Worm (Caenorhabditis elegans) whole organism, young adult: ENCODE results near the gene cdh-9.

Experiments
- B0261.1 ChIP-seq: sonication (generic microtip); optimal IDR thresholded peaks from 2 replicates; lab custom pipeline; 2016; ENCODE audit warnings: mild to moderate bottlenecking, missing genetic modification characterization, moderate library complexity, missing compliant biosample characterization
- C06A6.2 ChIP-seq: fragments of 200-800 bp; sonication (Bioruptor generic); conservative IDR thresholded peaks from 2 replicates; pipeline ENCODE4 v1.3.6; 2022; ENCODE audit warnings: missing genetic modification characterization, missing compliant biosample characterization
- D2030.7 ChIP-seq: fragments of 200-800 bp; sonication (Bioruptor generic); IDR thresholded peaks from 2 replicates; pipeline ENCODE4 v1.3.6; 2022; ENCODE audit warnings: missing genetic modification reagents, missing genetic modification characterization, missing compliant biosample characterization
- T26A5.8 ChIP-seq: sonication (generic microtip); optimal IDR thresholded peaks from 2 replicates; lab custom pipeline; 2016; ENCODE audit warnings: missing genetic modification characterization, missing compliant biosample characterization
- Y56A3A.18 ChIP-seq: fragments of 200-800 bp; sonication (Bioruptor generic); IDR thresholded peaks from 2 replicates; pipeline ENCODE4 v1.3.6; 2022; ENCODE audit warnings: missing genetic modification reagents, missing genetic modification characterization, missing compliant biosample characterization
- ZK185.1 ChIP-seq: sonication (generic microtip); optimal IDR thresholded peaks from 2 replicates; lab custom pipeline; 2016; ENCODE audit warnings: mild to moderate bottlenecking, missing genetic modification characterization, missing compliant biosample characterization; ENCODE audit not compliant: poor library complexity, severe bottlenecking
- ama-1 ChIP-seq, 3 experiments: fragments of 150-350 bp in 1 of 3; sonication (generic microtip) in 2 of 3; optimal IDR thresholded peaks; 2 replicates each; lab custom pipeline; 2014 to 2018; ENCODE audit warnings: missing biosample characterization in 2 of 3, missing genetic modification characterization in 2 of 3, missing genetic modification reagents in 2 of 3
- cebp-2 ChIP-seq: fragments of 200-800 bp; sonication (Bioruptor generic); IDR thresholded peaks from 2 replicates; pipeline ENCODE4 v1.3.6; 2022; ENCODE audit warnings: missing genetic modification characterization, missing compliant biosample characterization
- ceh-100 ChIP-seq: fragments of 200-800 bp; sonication (Bioruptor generic); IDR thresholded peaks from 2 replicates; pipeline ENCODE4 v1.3.6; 2022; ENCODE audit warnings: missing genetic modification reagents, missing genetic modification characterization, missing compliant biosample characterization
- ceh-27 ChIP-seq: fragments of 200-800 bp; sonication (Bioruptor generic); optimal IDR thresholded peaks from 2 replicates; lab custom pipeline; 2018; ENCODE audit warnings: mild to moderate bottlenecking, missing genetic modification characterization, moderate library complexity, missing compliant biosample characterization
- ceh-91 ChIP-seq: fragments of 200-800 bp; sonication (Bioruptor generic); IDR thresholded peaks from 2 replicates; pipeline ENCODE4 v1.3.6; 2022; ENCODE audit warnings: missing genetic modification reagents, missing genetic modification characterization, missing compliant biosample characterization
- chd-7 ChIP-seq: sonication (generic microtip); optimal IDR thresholded peaks from 2 replicates; lab custom pipeline; 2016; ENCODE audit warnings: mild to moderate bottlenecking, missing genetic modification characterization, moderate library complexity, missing compliant biosample characterization
- die-1 ChIP-seq: sonication (generic microtip); optimal IDR thresholded peaks from 2 replicates; lab custom pipeline; 2016; ENCODE audit warnings: missing genotype, mild to moderate bottlenecking, missing genetic modification characterization, missing compliant biosample characterization
- dox-1 ChIP-seq: fragments of 200-800 bp; sonication (Bioruptor generic); IDR thresholded peaks from 2 replicates; pipeline ENCODE4 v1.3.6; 2022; ENCODE audit warnings: missing genetic modification reagents, missing genetic modification characterization, missing compliant biosample characterization
- dpl-1 ChIP-seq: fragments of 150-350 bp; optimal IDR thresholded peaks from 2 replicates; lab custom pipeline; 2014; ENCODE audit warnings: missing biosample characterization, missing genetic modification reagents, missing genetic modification characterization
- ekl-4 ChIP-seq: fragments of 200-800 bp; sonication (Bioruptor generic); IDR thresholded peaks from 2 replicates; pipeline ENCODE4 v1.3.6; 2022; ENCODE audit warnings: missing genetic modification reagents, missing genetic modification characterization, missing compliant biosample characterization
- him-1 ChIP-seq: sonication (generic microtip); optimal IDR thresholded peaks from 2 replicates; lab custom pipeline; 2016; ENCODE audit warnings: missing genotype, missing genetic modification reagents, missing genetic modification characterization, missing compliant biosample characterization
- hmg-1.2 ChIP-seq: fragments of 200-800 bp; sonication (Bioruptor generic); IDR thresholded peaks from 2 replicates; pipeline ENCODE4 v1.3.6; 2022; ENCODE audit warnings: missing genetic modification reagents, missing genetic modification characterization, missing compliant biosample characterization
- hmg-20 ChIP-seq: fragments of 200-800 bp; sonication (Bioruptor generic); IDR thresholded peaks from 2 replicates; pipeline ENCODE4 v1.3.6; 2022; ENCODE audit warnings: missing genetic modification reagents, missing genetic modification characterization, missing compliant biosample characterization
- let-526 ChIP-seq: fragments of 200-800 bp; sonication (Bioruptor generic); IDR thresholded peaks from 2 replicates; pipeline ENCODE4 v1.3.6; 2022; ENCODE audit warnings: missing genetic modification reagents, missing genetic modification characterization, missing compliant biosample characterization
- lin-26 ChIP-seq: fragments of 200-800 bp; sonication (Bioruptor generic); IDR thresholded peaks from 2 replicates; pipeline ENCODE4 v1.3.6; 2022; ENCODE audit warnings: missing genetic modification reagents, missing genetic modification characterization, missing compliant biosample characterization
- lin-40 ChIP-seq: sonication (generic microtip); optimal IDR thresholded peaks from 2 replicates; lab custom pipeline; 2016; ENCODE audit warnings: missing genetic modification characterization, mild to moderate bottlenecking, missing compliant biosample characterization, missing genotype, missing genetic modification reagents
- lir-1 ChIP-seq: fragments of 200-800 bp; sonication (Bioruptor generic); conservative IDR thresholded peaks from 2 replicates; pipeline ENCODE4 v1.3.6; 2022; ENCODE audit warnings: missing genetic modification reagents, missing genetic modification characterization, missing compliant biosample characterization
- lsl-1 ChIP-seq: fragments of 200-800 bp; sonication (Bioruptor generic); optimal IDR thresholded peaks from 2 replicates; lab custom pipeline; 2018; ENCODE audit warnings: mild to moderate bottlenecking, missing genetic modification characterization, moderate library complexity, missing compliant biosample characterization
- lsy-27 ChIP-seq: sonication (generic microtip); optimal IDR thresholded peaks from 2 replicates; lab custom pipeline; 2017; ENCODE audit warnings: missing genetic modification characterization, mild to moderate bottlenecking, missing compliant biosample characterization, antibody characterized with exemption, missing genotype, borderline replicate concordance; ENCODE audit not compliant: insufficient read depth
- mcd-1 ChIP-seq: fragments of 200-800 bp; sonication (Bioruptor generic); IDR thresholded peaks from 2 replicates; pipeline ENCODE4 v1.3.6; 2022; ENCODE audit warnings: missing genetic modification reagents, missing genetic modification characterization, missing compliant biosample characterization
- mxl-1 ChIP-seq: sonication (generic microtip); optimal IDR thresholded peaks from 2 replicates; lab custom pipeline; 2016; ENCODE audit warnings: missing genetic modification characterization, missing compliant biosample characterization
- nhr-90 ChIP-seq: sonication (generic microtip); optimal IDR thresholded peaks from 2 replicates; lab custom pipeline; 2016; ENCODE audit warnings: missing genotype, mild to moderate bottlenecking, missing genetic modification characterization, missing compliant biosample characterization
- pbrm-1 ChIP-seq: fragments of 200-800 bp; sonication (Bioruptor generic); IDR thresholded peaks from 2 replicates; pipeline ENCODE4 v1.3.6; 2022; ENCODE audit warnings: missing genetic modification reagents, missing genetic modification characterization, missing compliant biosample characterization
- rpc-1 ChIP-seq, 2 experiments: fragments of 150-350 bp in 1 of 2; sonication (generic microtip) in 1 of 2; optimal IDR thresholded peaks; 2 replicates each; lab custom pipeline; 2014 to 2018; ENCODE audit warnings: missing biosample characterization in 1 of 2, missing genetic modification characterization in 1 of 2, missing genetic modification reagents in 1 of 2, missing genotype in 1 of 2
- snpc-1.1 ChIP-seq: sonication (generic microtip); optimal IDR thresholded peaks from 2 replicates; lab custom pipeline; 2017; ENCODE audit warnings: missing genetic modification characterization, mild to moderate bottlenecking, missing compliant biosample characterization, antibody characterized with exemption, moderate library complexity, missing genotype, missing genetic modification reagents; ENCODE audit not compliant: insufficient read depth
- snpc-1.3 ChIP-seq: sonication (generic microtip); optimal IDR thresholded peaks from 2 replicates; lab custom pipeline; 2017; ENCODE audit warnings: missing genetic modification characterization, mild to moderate bottlenecking, missing compliant biosample characterization, antibody characterized with exemption, moderate library complexity, missing genotype, missing genetic modification reagents; ENCODE audit not compliant: insufficient read depth
- snpc-3.4 ChIP-seq: sonication (generic microtip); optimal IDR thresholded peaks from 2 replicates; lab custom pipeline; 2017; ENCODE audit warnings: missing genetic modification characterization, mild to moderate bottlenecking, missing compliant biosample characterization, antibody characterized with exemption, moderate library complexity, missing genotype, missing genetic modification reagents
- snpc-4 ChIP-seq, 5 experiments: fragments of 150-350 bp in 1 of 5; sonication (generic microtip) in 4 of 5; optimal IDR thresholded peaks; 2 replicates each; lab custom pipeline; 2014 to 2018; ENCODE audit warnings: missing genetic modification characterization in 5 of 5, missing biosample characterization in 3 of 5, antibody characterized with exemption in 2 of 5, mild to moderate bottlenecking in 2 of 5, missing compliant biosample characterization in 2 of 5, missing genotype in 2 of 5, moderate library complexity in 2 of 5, missing genetic modification reagents in 1 of 5
- tbp1 ChIP-seq: fragments of 200-800 bp; sonication (Bioruptor generic); optimal IDR thresholded peaks from 2 replicates; lab custom pipeline; 2018; ENCODE audit warnings: mild to moderate bottlenecking, missing genetic modification characterization, missing compliant biosample characterization
- unc-130 ChIP-seq: sonication (generic microtip); optimal IDR thresholded peaks from 2 replicates; lab custom pipeline; 2016; ENCODE audit warnings: missing genetic modification reagents, missing genetic modification characterization, missing compliant biosample characterization
- zfh-2 ChIP-seq: fragments of 200-800 bp; sonication (Bioruptor generic); conservative IDR thresholded peaks from 2 replicates; pipeline ENCODE4 v1.3.6; 2022; ENCODE audit warnings: missing genetic modification reagents, missing genetic modification characterization, missing compliant biosample characterization
- ztf-18 ChIP-seq: sonication (generic microtip); optimal IDR thresholded peaks from 2 replicates; lab custom pipeline; 2016; ENCODE audit warnings: missing genotype, mild to moderate bottlenecking, missing genetic modification characterization, missing compliant biosample characterization
- ztf-25 ChIP-seq: fragments of 200-800 bp; sonication (Bioruptor generic); IDR thresholded peaks from 2 replicates; pipeline ENCODE4 v1.3.6; 2022; ENCODE audit warnings: missing genetic modification reagents, missing genetic modification characterization, missing compliant biosample characterization
- ztf-28 ChIP-seq: fragments of 200-800 bp; sonication (Bioruptor generic); IDR thresholded peaks from 2 replicates; pipeline ENCODE4 v1.3.6; 2022; ENCODE audit warnings: missing genetic modification reagents, missing genetic modification characterization, missing compliant biosample characterization
- ztf-6 ChIP-seq: fragments of 200-800 bp; sonication (Bioruptor generic); IDR thresholded peaks from 2 replicates; pipeline ENCODE4 v1.3.6; 2022; ENCODE audit warnings: missing genetic modification reagents, missing genetic modification characterization, missing compliant biosample characterization

Gene cdh-9

ce11 chrX:16579303-16579795, 15.7 kb upstream of the cdh-9 start, which contains the start of gene ser-1:
TSS of gene ser-1 (plus strand) at chrX:16579745.
- TF ChIP-seq zfh-2 = peak; percentile 65
- TF ChIP-seq snpc-1.3 = no peak

- TF ChIP-seq nhr-90 (tag; lab: Kevin White, UChicago) (no peak), ceh-91 (GFP tag; lab: Robert Waterston, UW) (no peak), ztf-18 (tag; lab: Kevin White, UChicago) (no peak), ZK185.1 (tag; lab: Kevin White, UChicago) (no peak), mcd-1 (GFP tag; lab: Robert Waterston, UW) (no peak), D2030.7 (GFP tag; lab: Robert Waterston, UW) (no peak)
- TF ChIP-seq, all 124 proteins: peak for 0
Measured at ce11 chrX:16588102-16588501, 6.9 kb upstream of the cdh-9 start.

- TF ChIP-seq ekl-4 (GFP tag; lab: Robert Waterston, UW) = peak; percentile 24; the same call in 1 of the 2 replicates
- TF ChIP-seq chd-7 (tag; lab: Kevin White, UChicago) = peak; percentile 23
- TF ChIP-seq him-1 (tag; lab: Kevin White, UChicago) = peak; percentile 58
- TF ChIP-seq lsy-27 (tag; lab: Kevin White, UChicago) = peak; percentile 62
- peak; percentile 20 for TF ChIP-seq snpc-4 (GFP tag; optimal IDR thresholded peaks at IDR 0.05; lab: Kevin White, UChicago)
- TF ChIP-seq snpc-4 (tag; optimal IDR thresholded peaks at IDR 0.05; lab: Kevin White, UChicago) = peak in 1 of 4 experiments; percentile 69
- peak; percentile 60; the same call in 1 of the 2 replicates for TF ChIP-seq ztf-25 (GFP tag; lab: Robert Waterston, UW)
- TF ChIP-seq T26A5.8 = no peak
- no peak for TF ChIP-seq ceh-100 (GFP tag; lab: Robert Waterston, UW)
- TF ChIP-seq hmg-20 = no peak
- peak; percentile 33 for TF ChIP-seq nhr-90 (tag; lab: Kevin White, UChicago)
- TF ChIP-seq rpc-1 (optimal IDR thresholded peaks at IDR 0.05; lab: Kevin White, UChicago) = peak; percentile 70
- TF ChIP-seq rpc-1 (tag; optimal IDR thresholded peaks at IDR 0.05; lab: Kevin White, UChicago) = peak; percentile 80
- TF ChIP-seq mxl-1 (tag; lab: Kevin White, UChicago) = peak; percentile 14
- peak; percentile 55 for TF ChIP-seq snpc-1.1
- TF ChIP-seq mcd-1 (GFP tag; lab: Robert Waterston, UW) = peak; percentile 33; the same call in 1 of the 2 replicates
- peak; percentile 82 for TF ChIP-seq pbrm-1 (GFP tag; lab: Robert Waterston, UW)
- TF ChIP-seq ama-1 (optimal IDR thresholded peaks at IDR 0.05; lab: Kevin White, UChicago) = no peak
- peak in 1 of 2 experiments; percentile 27 for TF ChIP-seq ama-1 (GFP tag; optimal IDR thresholded peaks at IDR 0.05; lab: Kevin White, UChicago)
- peak; percentile 38 for TF ChIP-seq ZK185.1 (tag; lab: Kevin White, UChicago)
- no peak for TF ChIP-seq lin-40
- TF ChIP-seq C06A6.2 (GFP tag; lab: Robert Waterston, UW) = no peak
- no peak for TF ChIP-seq let-526 (GFP tag; lab: Robert Waterston, UW)
- no peak for TF ChIP-seq ceh-27 (GFP tag; lab: Kevin White, UChicago)
- TF ChIP-seq B0261.1 (tag; lab: Kevin White, UChicago) = peak; percentile 64
- peak; percentile 23; the same call in 1 of the 2 replicates for TF ChIP-seq dox-1
- TF ChIP-seq die-1 (tag; lab: Kevin White, UChicago) = peak; percentile 60
- peak; percentile 65 for TF ChIP-seq snpc-3.4 (tag; lab: Kevin White, UChicago)
- peak; percentile 69 for TF ChIP-seq D2030.7 (GFP tag; lab: Robert Waterston, UW)
- TF ChIP-seq unc-130 (GFP tag; lab: Kevin White, UChicago) = no peak
- no peak for TF ChIP-seq lsl-1
- 0 out of 2 replicates have a peak, but pooled peaks have one; percentile 39 for TF ChIP-seq cebp-2 (GFP tag; lab: Robert Waterston, UW)
- no peak for TF ChIP-seq lir-1 (GFP tag; lab: Robert Waterston, UW)
- TF ChIP-seq lin-26 (GFP tag; lab: Robert Waterston, UW) = peak; percentile 83
- TF ChIP-seq dpl-1 = peak; percentile 0
- peak; percentile 31; the same call in 1 of the 2 replicates for TF ChIP-seq Y56A3A.18 (GFP tag; lab: Robert Waterston, UW)
- TF ChIP-seq ztf-6 (GFP tag; lab: Robert Waterston, UW) = no peak
- TF ChIP-seq hmg-1.2 (GFP tag; lab: Robert Waterston, UW) = peak; percentile 54
- TF ChIP-seq ztf-28 (GFP tag; lab: Robert Waterston, UW) = no peak
- peak; percentile 93 for TF ChIP-seq tbp1 (GFP tag; lab: Kevin White, UChicago)
Measured at ce11 chrX:16590230-16590629, 4.8 kb upstream of the cdh-9 start.
